Worm (Caenorhabditis elegans) whole organism, early embryonic: ENCODE results near the gene bcmo-1.

ENCODE experiments used
- ama-1 ChIP-seq: fragments of 150-350 bp; optimal IDR thresholded peaks from 2 replicates; lab custom pipeline; 2014
- ceh-13 ChIP-seq: fragments of 200-800 bp; sonication (Bioruptor generic); optimal IDR thresholded peaks from 2 replicates; lab custom pipeline; 2018; ENCODE audit warnings: mild to moderate bottlenecking, missing genetic modification characterization, missing compliant biosample characterization
- ets-7 ChIP-seq: sonication (generic microtip); optimal IDR thresholded peaks from 2 replicates; lab custom pipeline; 2016; ENCODE audit warnings: missing genotype, missing genetic modification characterization, missing compliant biosample characterization
- flt-1 ChIP-seq: fragments of 200-800 bp; sonication (Bioruptor generic); IDR thresholded peaks from 2 replicates; pipeline ENCODE4 v1.3.6; 2022; ENCODE audit warnings: missing genetic modification characterization, missing compliant biosample characterization
- hmbx-1 ChIP-seq: sonication (generic microtip); optimal IDR thresholded peaks from 2 replicates; lab custom pipeline; 2016; ENCODE audit warnings: mild to moderate bottlenecking, missing genetic modification characterization, missing compliant biosample characterization
- hmg-4 ChIP-seq: fragments of 200-800 bp; sonication (Bioruptor generic); optimal IDR thresholded peaks from 2 replicates; lab custom pipeline; 2018; ENCODE audit warnings: mild to moderate bottlenecking, missing genetic modification characterization, missing compliant biosample characterization
- scrt-1 ChIP-seq: fragments of 200-800 bp; sonication (Bioruptor generic); IDR thresholded peaks from 2 replicates; pipeline ENCODE4 v1.3.6; 2022; ENCODE audit warnings: missing genetic modification characterization, missing compliant biosample characterization
- sea-1 ChIP-seq: fragments of 200-800 bp; sonication (Bioruptor generic); conservative IDR thresholded peaks from 2 replicates; pipeline ENCODE4 v1.3.6; 2022; ENCODE audit warnings: missing genetic modification characterization, missing compliant biosample characterization
- tbx-11 ChIP-seq: fragments of 200-800 bp; sonication (Bioruptor generic); IDR thresholded peaks from 2 replicates; pipeline ENCODE4 v1.3.6; 2022; ENCODE audit warnings: missing genetic modification characterization, missing compliant biosample characterization

DNA sequence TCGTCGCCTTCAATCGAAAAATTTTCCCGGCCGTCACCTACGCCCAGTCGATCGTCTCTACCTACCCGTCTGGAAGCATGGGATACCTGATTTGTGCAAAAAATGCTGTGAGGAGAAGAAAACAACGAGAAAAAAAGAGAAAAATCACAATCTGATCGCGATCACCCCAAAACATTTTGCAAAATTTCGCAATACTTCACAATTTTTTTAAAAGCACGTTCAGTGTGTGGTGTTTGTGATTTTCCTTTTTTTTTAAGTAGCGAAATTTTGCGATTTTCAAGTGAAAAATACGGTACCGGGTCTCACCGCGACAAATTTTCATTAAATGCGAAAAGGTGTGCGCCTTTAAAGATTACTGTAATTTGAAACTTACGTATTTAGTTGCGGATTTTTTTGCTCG, 20.8 kb upstream of the bcmo-1 start:
- TF ChIP-seq ets-7 (tag; lab: Kevin White, UChicago) (no peak), hmg-4 (no peak), ama-1 (lab: Kevin White, UChicago) (no peak), ceh-13 (GFP tag; lab: Kevin White, UChicago) (no peak), sea-1 (GFP tag; lab: Robert Waterston, UW) (no peak), flt-1 (no peak), tbx-11 (GFP tag; lab: Robert Waterston, UW) (no peak), hmbx-1 (tag; lab: Kevin White, UChicago) (no peak), scrt-1 (no peak)
